Fruit fly (Drosophila melanogaster) whole organism: ENCODE results near the gene CG6999.

Experiments
- CG8478 ChIP-seq: fragments of >200 bp; optimal IDR thresholded peaks from 2 replicates; lab custom pipeline; 2018; ENCODE audit warnings: inconsistent platforms
- Dll ChIP-seq: fragments of >200 bp; optimal IDR thresholded peaks from 2 replicates; lab custom pipeline; 2017
- EcR ChIP-seq, 2 experiments: fragments of >200 bp; optimal IDR thresholded peaks; 2 replicates each; lab custom pipeline; 2017; ENCODE audit warnings: missing biosample characterization in 2 of 2, missing genetic modification characterization in 2 of 2, missing genetic modification reagents in 2 of 2
- pan ChIP-seq: fragments of >200 bp; optimal IDR thresholded peaks from 2 replicates; lab custom pipeline; 2017
- psq ChIP-seq: fragments of >200 bp; optimal IDR thresholded peaks from 2 replicates; lab custom pipeline; 2017
- usp ChIP-seq: fragments of >200 bp; optimal IDR thresholded peaks from 2 replicates; lab custom pipeline; 2017; ENCODE audit warnings: missing biosample characterization, missing genetic modification characterization, mixed read lengths

Gene CG6999

DNA sequence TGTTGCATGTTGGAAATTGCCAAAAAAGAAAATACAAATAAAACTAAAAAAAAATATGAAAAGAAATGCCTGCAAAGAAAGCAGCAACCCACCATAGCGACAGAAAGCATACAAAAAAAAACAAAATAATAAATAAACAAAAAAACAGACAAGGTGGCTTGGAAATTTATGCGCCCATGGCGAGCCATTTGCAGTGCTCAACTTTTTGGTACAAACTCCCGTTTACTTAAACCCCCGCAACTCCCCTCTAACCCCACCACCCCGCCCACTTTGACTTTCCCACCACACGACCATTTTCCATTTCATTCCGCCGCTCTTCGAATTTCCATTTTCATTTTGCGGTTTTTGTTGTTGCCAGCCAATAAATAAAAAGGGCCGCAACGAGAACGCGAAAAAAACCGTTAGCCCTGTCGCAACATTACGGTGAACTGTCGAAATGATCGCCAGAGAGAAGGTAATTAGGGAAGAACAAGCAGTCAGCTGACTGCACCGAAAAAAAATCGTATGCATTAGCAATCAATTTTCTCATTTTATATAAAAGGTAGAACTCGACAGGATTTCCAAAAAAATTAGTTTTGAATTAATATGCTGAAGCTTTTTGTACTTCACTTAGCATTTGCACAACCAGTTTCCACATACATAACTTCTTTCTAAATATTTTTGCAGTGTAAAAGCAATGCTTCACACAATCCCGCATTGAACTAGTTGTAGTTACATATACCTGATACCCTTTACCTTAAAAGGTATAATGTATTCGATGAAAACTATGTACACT, 48.8 kb downstream of the CG6999 start:
- TF ChIP-seq psq (no peak), EcR (GFP tag; optimal IDR thresholded peaks at IDR 0.05; lab: Kevin White, UChicago) (no peak), pan (lab: Kevin White, UChicago) (no peak), Dll (lab: Kevin White, UChicago) (no peak), usp (GFP tag; lab: Kevin White, UChicago) (no peak), CG8478 (lab: Kevin White, UChicago) (no peak)
